Worm (Caenorhabditis elegans) whole organism, midembryonic: ENCODE data around the gene C39B10.3.

Experiments
- T22C8.4 ChIP-seq: fragments of 200-800 bp; sonication (Bioruptor generic); IDR thresholded peaks from 2 replicates; pipeline ENCODE4 v1.3.6; 2022; ENCODE audit warnings: missing genetic modification characterization, missing compliant biosample characterization
- cog-1 ChIP-seq: sonication (generic microtip); optimal IDR thresholded peaks from 2 replicates; lab custom pipeline; 2016; ENCODE audit warnings: missing genetic modification characterization, missing compliant biosample characterization
- flt-1 ChIP-seq: fragments of 200-800 bp; sonication (Bioruptor generic); IDR thresholded peaks from 2 replicates; pipeline ENCODE4 v1.3.6; 2022; ENCODE audit warnings: missing genetic modification characterization, missing compliant biosample characterization
- klf-2 ChIP-seq: fragments of 200-800 bp; sonication (Bioruptor generic); conservative IDR thresholded peaks from 2 replicates; pipeline ENCODE4 v1.3.6; 2022; ENCODE audit warnings: missing genetic modification reagents, missing genetic modification characterization, missing compliant biosample characterization
- med-1 ChIP-seq: sonication (generic microtip); optimal IDR thresholded peaks from 2 replicates; lab custom pipeline; 2017; ENCODE audit warnings: missing genetic modification characterization, mild to moderate bottlenecking, missing compliant biosample characterization, antibody characterized with exemption, missing genetic modification reagents; ENCODE audit not compliant: insufficient read depth
- ref-1 ChIP-seq: fragments of 200-800 bp; sonication (Bioruptor generic); conservative IDR thresholded peaks from 2 replicates; pipeline ENCODE4 v1.3.6; 2022; ENCODE audit warnings: missing genetic modification reagents, missing genetic modification characterization, missing compliant biosample characterization
- tab-1 ChIP-seq: fragments of 200-800 bp; sonication (Bioruptor generic); IDR thresholded peaks from 2 replicates; pipeline ENCODE4 v1.3.6; 2022; ENCODE audit warnings: missing genetic modification characterization, missing compliant biosample characterization
- ztf-23 ChIP-seq: fragments of 200-800 bp; sonication (Bioruptor generic); IDR thresholded peaks from 2 replicates; pipeline ENCODE4 v1.3.6; 2022; ENCODE audit warnings: missing genetic modification reagents, missing genetic modification characterization, missing compliant biosample characterization
- ztf-29 ChIP-seq: fragments of 200-800 bp; sonication (Bioruptor generic); IDR thresholded peaks from 2 replicates; pipeline ENCODE4 v1.3.6; 2022; ENCODE audit warnings: missing genetic modification reagents, missing genetic modification characterization, missing compliant biosample characterization

C39B10.3 gene

ce11 chrX:10410539-10410938, 33.4 kb upstream of the C39B10.3 start:
- TF ChIP-seq klf-2 (GFP tag; lab: Robert Waterston, UW), result no peak
- no peak for TF ChIP-seq ref-1 (GFP tag; lab: Robert Waterston, UW)
- TF ChIP-seq T22C8.4, result no peak
- TF ChIP-seq med-1 (GFP tag; lab: Kevin White, UChicago), result no peak
- no peak for TF ChIP-seq cog-1 (tag; lab: Kevin White, UChicago)

ce11 chrX:10412425-10412824, 31.5 kb upstream of the C39B10.3 start, which contains the start of gene acr-8:
acr-8 (plus strand) TSS chrX:10412725.
- TF ChIP-seq ref-1 (GFP tag; lab: Robert Waterston, UW), result no peak
- TF ChIP-seq flt-1, result no peak
- no peak for TF ChIP-seq med-1 (GFP tag; lab: Kevin White, UChicago)
- no peak for TF ChIP-seq ztf-23
- no peak for TF ChIP-seq ztf-29 (GFP tag; lab: Robert Waterston, UW)
- TF ChIP-seq tab-1 (GFP tag; lab: Robert Waterston, UW), result no peak
- no peak for TF ChIP-seq T22C8.4
- TF ChIP-seq cog-1 (tag; lab: Kevin White, UChicago), result no peak

- TF ChIP-seq ztf-29 (GFP tag; lab: Robert Waterston, UW) (0 out of 2 replicates have a peak, but pooled peaks have one; percentile 28), flt-1 (0 out of 2 replicates have a peak, but pooled peaks have one; percentile 21), ref-1 (GFP tag; lab: Robert Waterston, UW) (no peak), ztf-23 (0 out of 2 replicates have a peak, but pooled peaks have one; percentile 44), tab-1 (GFP tag; lab: Robert Waterston, UW) (no peak), klf-2 (GFP tag; lab: Robert Waterston, UW) (no peak), T22C8.4 (no peak), cog-1 (tag; lab: Kevin White, UChicago) (no peak)
Observed at ce11 chrX:10419743-10420142, 24.2 kb upstream of the C39B10.3 start, which contains the start of gene cdk-11.2. cdk-11.2 (minus strand) TSS chrX:10419765.

ce11 chrX:10422714-10423113, 21.2 kb upstream of the C39B10.3 start:
- no peak for TF ChIP-seq tab-1 (GFP tag; lab: Robert Waterston, UW)
- no peak for TF ChIP-seq ztf-23
- TF ChIP-seq klf-2 (GFP tag; lab: Robert Waterston, UW), result no peak
- no peak for TF ChIP-seq flt-1
- no peak for TF ChIP-seq ref-1 (GFP tag; lab: Robert Waterston, UW)
- no peak for TF ChIP-seq cog-1 (tag; lab: Kevin White, UChicago)
- no peak for TF ChIP-seq ztf-29 (GFP tag; lab: Robert Waterston, UW)
- no peak for TF ChIP-seq med-1 (GFP tag; lab: Kevin White, UChicago)
- TF ChIP-seq T22C8.4, result no peak

- TF ChIP-seq flt-1 (no peak), ztf-29 (GFP tag; lab: Robert Waterston, UW) (no peak), ref-1 (GFP tag; lab: Robert Waterston, UW) (no peak), ztf-23 (no peak), T22C8.4 (no peak), med-1 (GFP tag; lab: Kevin White, UChicago) (no peak), klf-2 (GFP tag; lab: Robert Waterston, UW) (no peak)
Observed at ce11 chrX:10424744-10425143, 19.2 kb upstream of the C39B10.3 start.

ce11 chrX:10428109-10428508, 15.8 kb upstream of the C39B10.3 start:
- TF ChIP-seq ztf-23 (no peak), cog-1 (tag; lab: Kevin White, UChicago) (no peak), ztf-29 (GFP tag; lab: Robert Waterston, UW) (no peak), flt-1 (no peak), T22C8.4 (no peak), tab-1 (GFP tag; lab: Robert Waterston, UW) (no peak), klf-2 (GFP tag; lab: Robert Waterston, UW) (no peak), med-1 (GFP tag; lab: Kevin White, UChicago) (no peak), ref-1 (GFP tag; lab: Robert Waterston, UW) (no peak)

- TF ChIP-seq ztf-23, result no peak
- no peak for TF ChIP-seq cog-1 (tag; lab: Kevin White, UChicago)
- TF ChIP-seq ztf-29 (GFP tag; lab: Robert Waterston, UW), result no peak
- TF ChIP-seq ref-1 (GFP tag; lab: Robert Waterston, UW), result no peak
- TF ChIP-seq med-1 (GFP tag; lab: Kevin White, UChicago), result no peak
- TF ChIP-seq tab-1 (GFP tag; lab: Robert Waterston, UW), result no peak
- no peak for TF ChIP-seq T22C8.4
- TF ChIP-seq flt-1, result no peak
- no peak for TF ChIP-seq klf-2 (GFP tag; lab: Robert Waterston, UW)
Observed at ce11 chrX:10428557-10428956, 15.4 kb upstream of the C39B10.3 start, which contains the start of gene mig-15. mig-15 (minus strand) TSS chrX:10428657.

ce11 chrX:10429203-10429602, 14.7 kb upstream of the C39B10.3 start:
- TF ChIP-seq tab-1 (GFP tag; lab: Robert Waterston, UW) (0 out of 2 replicates have a peak, but pooled peaks have one; percentile 57), cog-1 (tag; lab: Kevin White, UChicago) (peak; percentile 23), klf-2 (GFP tag; lab: Robert Waterston, UW) (no peak)

ce11 chrX:10430866-10431265, 13.1 kb upstream of the C39B10.3 start:
- TF ChIP-seq ztf-23, result no peak
- no peak for TF ChIP-seq tab-1 (GFP tag; lab: Robert Waterston, UW)
- no peak for TF ChIP-seq T22C8.4
- no peak for TF ChIP-seq klf-2 (GFP tag; lab: Robert Waterston, UW)

ce11 chrX:10432786-10433185, 11.2 kb upstream of the C39B10.3 start:
- TF ChIP-seq ztf-23, result no peak
- TF ChIP-seq klf-2 (GFP tag; lab: Robert Waterston, UW), result no peak
- no peak for TF ChIP-seq cog-1 (tag; lab: Kevin White, UChicago)
- TF ChIP-seq ref-1 (GFP tag; lab: Robert Waterston, UW), result no peak
- no peak for TF ChIP-seq ztf-29 (GFP tag; lab: Robert Waterston, UW)
- TF ChIP-seq T22C8.4, result no peak
- TF ChIP-seq med-1 (GFP tag; lab: Kevin White, UChicago), result no peak
- TF ChIP-seq flt-1, result no peak
- no peak for TF ChIP-seq tab-1 (GFP tag; lab: Robert Waterston, UW)
